Worm (Caenorhabditis elegans) whole organism, L1 larva: ENCODE measurements around the gene C55B6.4.

Source experiments
- F16B12.6 ChIP-seq: fragments of 150-350 bp; optimal IDR thresholded peaks from 2 replicates; lab custom pipeline; 2014; ENCODE audit warnings: missing biosample characterization, missing genetic modification characterization
- aly-2 ChIP-seq: fragments of 150-350 bp; optimal IDR thresholded peaks from 2 replicates; lab custom pipeline; 2014; ENCODE audit warnings: missing biosample characterization, missing genetic modification characterization
- lin-35 ChIP-seq, 2 experiments: fragments of 150-350 bp; optimal IDR thresholded peaks; 2 replicates each; lab custom pipeline; 2014; ENCODE audit warnings: missing biosample characterization in 2 of 2, missing genetic modification characterization in 2 of 2, missing genetic modification reagents in 2 of 2
- mdl-1 ChIP-seq, 2 experiments: fragments of 150-350 bp; optimal IDR thresholded peaks; 2 replicates each; lab custom pipeline; 2014 to 2017; ENCODE audit warnings: missing biosample characterization in 2 of 2, missing genetic modification characterization in 2 of 2, inconsistent platforms in 1 of 2
- nhr-11 ChIP-seq: fragments of 150-350 bp; optimal IDR thresholded peaks from 2 replicates; lab custom pipeline; 2014; ENCODE audit warnings: missing biosample characterization, missing genetic modification characterization
- pax-3 ChIP-seq: fragments of 200-800 bp; sonication (Bioruptor generic); optimal IDR thresholded peaks from 2 replicates; lab custom pipeline; 2018; ENCODE audit warnings: mild to moderate bottlenecking, missing genetic modification characterization, moderate library complexity, missing compliant biosample characterization
- swsn-7 ChIP-seq: sonication (generic microtip); optimal IDR thresholded peaks from 2 replicates; lab custom pipeline; 2016; ENCODE audit warnings: missing genetic modification characterization, missing compliant biosample characterization
- unc-130 ChIP-seq: fragments of 150-350 bp; optimal IDR thresholded peaks from 2 replicates; lab custom pipeline; 2017; ENCODE audit warnings: missing biosample characterization, missing genetic modification characterization, inconsistent platforms

- TF ChIP-seq lin-35 (GFP tag; optimal IDR thresholded peaks at IDR 0.05; lab: Kevin White, UChicago) (no peak), swsn-7 (tag; lab: Kevin White, UChicago) (peak; percentile 2), aly-2 (tag; lab: Kevin White, UChicago) (no peak), mdl-1 (tag; optimal IDR thresholded peaks at IDR 0.05; lab: Kevin White, UChicago) (no peak), F16B12.6 (no peak), nhr-11 (tag; lab: Kevin White, UChicago) (no peak), unc-130 (tag; lab: Kevin White, UChicago) (peak; percentile 44), pax-3 (no peak)
These were observed 34.0 kb downstream of the C55B6.4 start for ce11 chrX:7153460-7153859.
